Worm (Caenorhabditis elegans) whole organism, L3 larva: Measurements from ENCODE around the gene tab-1.

Experiments used
- ama-1 ChIP-seq: fragments of 150-350 bp; optimal IDR thresholded peaks from 2 replicates; lab custom pipeline; 2018
- egl-27 ChIP-seq: sonication (generic microtip); optimal IDR thresholded peaks from 4 replicates; lab custom pipeline; 2017; ENCODE audit warnings: missing biosample characterization, missing genetic modification reagents, missing genetic modification characterization
- fkh-10 ChIP-seq: sonication (generic microtip); optimal IDR thresholded peaks from 2 replicates; lab custom pipeline; 2017; ENCODE audit warnings: missing biosample characterization, missing genetic modification reagents, missing genetic modification characterization
- mdl-1 ChIP-seq: fragments of 150-350 bp; optimal IDR thresholded peaks from 2 replicates; lab custom pipeline; 2014; ENCODE audit warnings: missing biosample characterization, missing genetic modification characterization
- nhr-25 ChIP-seq: sonication (generic microtip); optimal IDR thresholded peaks from 2 replicates; lab custom pipeline; 2017; ENCODE audit warnings: missing biosample characterization, missing genetic modification characterization
- unc-39 ChIP-seq: sonication (generic microtip); optimal IDR thresholded peaks from 4 replicates; lab custom pipeline; 2017; ENCODE audit warnings: missing biosample characterization, missing genetic modification characterization
- unc-62 ChIP-seq: fragments of 150-350 bp; sonication (generic microtip); optimal IDR thresholded peaks from 4 replicates; lab custom pipeline; 2014; ENCODE audit warnings: missing biosample characterization, missing genetic modification reagents, missing genetic modification characterization
- ztf-11 ChIP-seq: fragments of 150-350 bp; optimal IDR thresholded peaks from 2 replicates; lab custom pipeline; 2014; ENCODE audit warnings: missing biosample characterization, missing genetic modification characterization
- ztf-4 ChIP-seq: fragments of 150-350 bp; optimal IDR thresholded peaks from 2 replicates; lab custom pipeline; 2014; ENCODE audit warnings: missing biosample characterization, missing genetic modification characterization

DNA sequence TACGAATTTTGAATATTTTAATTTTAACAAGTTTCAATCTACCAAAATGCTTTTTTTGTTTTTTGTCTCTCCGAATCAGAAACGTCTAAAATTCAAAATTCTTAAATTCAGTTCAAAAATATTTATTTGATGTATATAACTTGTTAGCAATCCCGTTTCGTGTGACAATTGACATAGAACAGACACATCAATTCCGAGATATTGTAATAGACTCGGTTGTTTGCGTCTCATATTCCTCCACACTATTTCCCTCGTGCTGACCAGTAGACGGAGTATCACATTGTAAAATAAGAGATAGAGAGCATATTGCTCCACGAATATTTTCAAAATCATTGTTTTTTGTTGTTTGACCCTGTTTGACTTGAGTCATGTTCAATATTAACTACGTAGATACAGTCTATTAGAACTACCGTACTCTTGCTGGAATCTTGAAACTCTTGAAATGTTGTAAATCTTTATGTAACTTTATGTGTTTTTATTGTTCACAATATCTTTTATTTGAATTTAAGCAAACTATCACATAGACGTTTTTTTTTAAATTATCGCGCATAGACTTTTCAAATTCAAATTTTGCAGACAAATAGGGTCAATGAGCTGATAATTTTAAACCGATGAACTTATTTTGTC lies 14.3 kb upstream of the tab-1 start, which contains the start of gene T13C2.3:
- TF ChIP-seq nhr-25, result no peak
- no peak for TF ChIP-seq mdl-1 (tag; lab: Kevin White, UChicago)
- no peak for TF ChIP-seq ztf-11 (tag; lab: Kevin White, UChicago)
- no peak for TF ChIP-seq ama-1 (lab: Kevin White, UChicago)
- no peak for TF ChIP-seq fkh-10 (GFP tag; lab: Kevin White, UChicago)
- no peak for TF ChIP-seq unc-62 (GFP tag; lab: Kevin White, UChicago)
- TF ChIP-seq unc-39 (tag; lab: Kevin White, UChicago), result no peak
- TF ChIP-seq egl-27 (tag; lab: Kevin White, UChicago), result no peak
- TF ChIP-seq ztf-4 (tag; lab: Kevin White, UChicago), result no peak
